Worm (Caenorhabditis elegans) whole organism, L1 larva: Measurements from ENCODE around the gene atgl-1.
A peak's percentile ranks its signal among the peaks of the same experiment; 100 is the strongest.

ENCODE experiments used
- F16B12.6 ChIP-seq: fragments of 150-350 bp; optimal IDR thresholded peaks from 2 replicates; lab custom pipeline; 2014; ENCODE audit warnings: missing biosample characterization, missing genetic modification characterization
- aha-1 ChIP-seq: fragments of 150-350 bp; optimal IDR thresholded peaks from 2 replicates; lab custom pipeline; 2014; ENCODE audit warnings: missing biosample characterization, missing genetic modification characterization
- ama-1 ChIP-seq: fragments of 150-350 bp; optimal IDR thresholded peaks from 2 replicates; lab custom pipeline; 2014
- blmp-1 ChIP-seq: fragments of 150-350 bp; optimal IDR thresholded peaks from 2 replicates; lab custom pipeline; 2014; ENCODE audit warnings: missing biosample characterization, missing genetic modification characterization
- ceh-82 ChIP-seq, 3 experiments: fragments of 150-350 bp in 1 of 3; sonication (generic microtip) in 2 of 3; optimal IDR thresholded peaks; 2 replicates each; lab custom pipeline; 2014 to 2017; ENCODE audit warnings: missing biosample characterization in 3 of 3, missing genetic modification characterization in 3 of 3
- ceh-90 ChIP-seq: sonication (generic microtip); optimal IDR thresholded peaks from 2 replicates; lab custom pipeline; 2016; ENCODE audit warnings: missing genetic modification characterization, missing compliant biosample characterization
- dpl-1 ChIP-seq, 3 experiments: fragments of 150-350 bp in 2 of 3; sonication (generic microtip) in 1 of 3; optimal IDR thresholded peaks; 2 replicates each; lab custom pipeline; 2014 to 2017; ENCODE audit warnings: missing biosample characterization in 3 of 3, missing genetic modification characterization in 3 of 3, missing genetic modification reagents in 3 of 3
- dsc-1 ChIP-seq: sonication (generic microtip); optimal IDR thresholded peaks from 2 replicates; lab custom pipeline; 2016; ENCODE audit warnings: mild to moderate bottlenecking, missing genetic modification characterization, missing compliant biosample characterization
- efl-1 ChIP-seq, 4 experiments: fragments of 150-350 bp; optimal IDR thresholded peaks in 3 of 4; peaks in 1 of 4; 1 replicate in 1 of 4; 2 replicates in 3 of 4; lab custom pipeline; 2014; ENCODE audit warnings: missing biosample characterization in 2 of 4, missing genetic modification characterization in 2 of 4, missing genetic modification reagents in 2 of 4
- efl-3 ChIP-seq: fragments of 200-800 bp; sonication (Bioruptor generic); optimal IDR thresholded peaks from 2 replicates; lab custom pipeline; 2018; ENCODE audit warnings: mild to moderate bottlenecking, missing genetic modification characterization, missing compliant biosample characterization
- elt-3 ChIP-seq, 6 experiments: fragments of 150-350 bp in 1 of 6; sonication (generic microtip); optimal IDR thresholded peaks; 2 replicates each; lab custom pipeline; 2017 to 2018; ENCODE audit warnings: missing biosample characterization in 6 of 6, missing genetic modification characterization in 6 of 6, inconsistent platforms in 1 of 6
- fkh-4 ChIP-seq: sonication (generic microtip); optimal IDR thresholded peaks from 2 replicates; lab custom pipeline; 2016; ENCODE audit warnings: missing compliant biosample characterization, missing genetic modification characterization, borderline replicate concordance
- fkh-8 ChIP-seq: sonication (generic microtip); optimal IDR thresholded peaks from 2 replicates; lab custom pipeline; 2016; ENCODE audit warnings: mild to moderate bottlenecking, missing genetic modification characterization, missing compliant biosample characterization
- fos-1 ChIP-seq: fragments of 150-350 bp; optimal IDR thresholded peaks from 2 replicates; lab custom pipeline; 2014; ENCODE audit warnings: missing biosample characterization, missing genetic modification characterization
- grh-1 ChIP-seq: fragments of 200-800 bp; sonication (Bioruptor generic); IDR thresholded peaks from 2 replicates; pipeline ENCODE4 v1.3.6; 2022; ENCODE audit warnings: missing genetic modification reagents, missing genetic modification characterization, missing compliant biosample characterization
- hpl-2 ChIP-seq: fragments of 150-350 bp; optimal IDR thresholded peaks from 2 replicates; lab custom pipeline; 2014; ENCODE audit warnings: missing biosample characterization, missing genetic modification reagents, missing genetic modification characterization
- irx-1 ChIP-seq: sonication (generic microtip); optimal IDR thresholded peaks from 2 replicates; lab custom pipeline; 2016; ENCODE audit warnings: missing genetic modification characterization, missing compliant biosample characterization
- isw-1 ChIP-seq: fragments of 200-800 bp; sonication (Bioruptor generic); IDR thresholded peaks from 2 replicates; pipeline ENCODE4 v1.3.6; 2022; ENCODE audit warnings: missing genetic modification characterization, missing compliant biosample characterization
- jun-1 ChIP-seq: fragments of 150-350 bp; optimal IDR thresholded peaks from 2 replicates; lab custom pipeline; 2014; ENCODE audit warnings: missing biosample characterization, missing genetic modification reagents, missing genetic modification characterization
- lin-13 ChIP-seq: fragments of 150-350 bp; optimal IDR thresholded peaks from 2 replicates; lab custom pipeline; 2014; ENCODE audit warnings: missing biosample characterization, missing genetic modification reagents, missing genetic modification characterization
- lin-15B ChIP-seq: fragments of 150-350 bp; sonication (generic microtip); optimal IDR thresholded peaks from 3 replicates; lab custom pipeline; 2014; ENCODE audit warnings: missing biosample characterization, missing genetic modification characterization
- lin-35 ChIP-seq, 2 experiments: fragments of 150-350 bp; optimal IDR thresholded peaks; 2 replicates each; lab custom pipeline; 2014; ENCODE audit warnings: missing biosample characterization in 2 of 2, missing genetic modification characterization in 2 of 2, missing genetic modification reagents in 2 of 2
- lin-39 ChIP-seq: fragments of 150-350 bp; optimal IDR thresholded peaks from 2 replicates; lab custom pipeline; 2014; ENCODE audit warnings: missing biosample characterization, missing genetic modification reagents, missing genetic modification characterization
- lir-3 ChIP-seq: sonication (generic microtip); optimal IDR thresholded peaks from 2 replicates; lab custom pipeline; 2016; ENCODE audit warnings: mild to moderate bottlenecking, missing genetic modification characterization, moderate library complexity, missing compliant biosample characterization; ENCODE audit not compliant: poor library complexity
- lsy-2 ChIP-seq, 2 experiments: fragments of 150-350 bp; optimal IDR thresholded peaks; 2 replicates each; lab custom pipeline; 2014; ENCODE audit warnings: missing biosample characterization in 2 of 2, missing genetic modification characterization in 2 of 2
- mab-9 ChIP-seq: fragments of 200-800 bp; sonication (Bioruptor generic); IDR thresholded peaks from 2 replicates; pipeline ENCODE4 v1.3.6; 2022; ENCODE audit warnings: missing genetic modification reagents, missing genetic modification characterization, missing compliant biosample characterization
- mdl-1 ChIP-seq, 2 experiments: fragments of 150-350 bp; optimal IDR thresholded peaks; 2 replicates each; lab custom pipeline; 2014 to 2017; ENCODE audit warnings: missing biosample characterization in 2 of 2, missing genetic modification characterization in 2 of 2, inconsistent platforms in 1 of 2
- mep-1 ChIP-seq: fragments of 150-350 bp; optimal IDR thresholded peaks from 2 replicates; lab custom pipeline; 2014; ENCODE audit warnings: missing biosample characterization, missing genetic modification characterization
- nhr-11 ChIP-seq: fragments of 150-350 bp; optimal IDR thresholded peaks from 2 replicates; lab custom pipeline; 2014; ENCODE audit warnings: missing biosample characterization, missing genetic modification characterization
- nhr-12 ChIP-seq: sonication (generic microtip); optimal IDR thresholded peaks from 2 replicates; lab custom pipeline; 2017; ENCODE audit warnings: missing biosample characterization, missing genetic modification characterization
- nhr-19 ChIP-seq: fragments of 200-800 bp; sonication (Bioruptor generic); conservative IDR thresholded peaks from 2 replicates; pipeline ENCODE4 v1.3.6; 2022; ENCODE audit warnings: missing genetic modification characterization, missing compliant biosample characterization
- nhr-20 ChIP-seq: sonication (generic microtip); optimal IDR thresholded peaks from 2 replicates; lab custom pipeline; 2016; ENCODE audit warnings: mild to moderate bottlenecking, missing genetic modification characterization, missing compliant biosample characterization
- nhr-47 ChIP-seq: sonication (generic microtip); optimal IDR thresholded peaks from 2 replicates; lab custom pipeline; 2016; ENCODE audit warnings: mild to moderate bottlenecking, missing genetic modification characterization, moderate library complexity, missing compliant biosample characterization
- nhr-71 ChIP-seq: sonication (generic microtip); optimal IDR thresholded peaks from 2 replicates; lab custom pipeline; 2016; ENCODE audit warnings: mild to moderate bottlenecking, missing genetic modification characterization, moderate library complexity, missing compliant biosample characterization
- nhr-77 ChIP-seq: fragments of 150-350 bp; optimal IDR thresholded peaks from 2 replicates; lab custom pipeline; 2014; ENCODE audit warnings: missing biosample characterization, missing genetic modification characterization
- nhr-84 ChIP-seq: sonication (generic microtip); optimal IDR thresholded peaks from 2 replicates; lab custom pipeline; 2017; ENCODE audit warnings: missing biosample characterization, missing genetic modification characterization
- nhr-85 ChIP-seq: sonication (generic microtip); peaks from one replicate; lab custom pipeline; 2016; ENCODE audit warnings: missing genetic modification characterization, inconsistent platforms, missing compliant biosample characterization
- nhr-90 ChIP-seq: sonication (generic microtip); optimal IDR thresholded peaks from 2 replicates; lab custom pipeline; 2016; ENCODE audit warnings: mild to moderate bottlenecking, missing genetic modification characterization, missing compliant biosample characterization; ENCODE audit not compliant: poor library complexity
- pax-3 ChIP-seq: fragments of 200-800 bp; sonication (Bioruptor generic); optimal IDR thresholded peaks from 2 replicates; lab custom pipeline; 2018; ENCODE audit warnings: mild to moderate bottlenecking, missing genetic modification characterization, moderate library complexity, missing compliant biosample characterization
- pqm-1 ChIP-seq: sonication (generic microtip); optimal IDR thresholded peaks from 3 replicates; lab custom pipeline; 2017; ENCODE audit warnings: missing biosample characterization, missing genetic modification characterization
- rnt-1 ChIP-seq: sonication (generic microtip); optimal IDR thresholded peaks from 2 replicates; lab custom pipeline; 2016; ENCODE audit warnings: mild to moderate bottlenecking, missing genetic modification characterization, moderate library complexity, missing compliant biosample characterization
- skn-1 ChIP-seq: fragments of 150-350 bp; optimal IDR thresholded peaks from 2 replicates; lab custom pipeline; 2014; ENCODE audit warnings: missing biosample characterization, missing genetic modification characterization
- snpc-4 ChIP-seq: fragments of 150-350 bp; optimal IDR thresholded peaks from 2 replicates; lab custom pipeline; 2014; ENCODE audit warnings: missing biosample characterization, missing genetic modification characterization
- snu-23 ChIP-seq: sonication (generic microtip); optimal IDR thresholded peaks from 2 replicates; lab custom pipeline; 2016; ENCODE audit warnings: missing genetic modification characterization, missing compliant biosample characterization
- sptf-1 ChIP-seq: fragments of 150-350 bp; optimal IDR thresholded peaks from 2 replicates; lab custom pipeline; 2014; ENCODE audit warnings: missing biosample characterization, missing genetic modification characterization
- tbx-2 ChIP-seq: sonication (generic microtip); optimal IDR thresholded peaks from 2 replicates; lab custom pipeline; 2016; ENCODE audit warnings: missing genetic modification characterization, missing compliant biosample characterization
- unc-130 ChIP-seq: fragments of 150-350 bp; optimal IDR thresholded peaks from 2 replicates; lab custom pipeline; 2017; ENCODE audit warnings: missing biosample characterization, missing genetic modification characterization, inconsistent platforms
- unc-30 ChIP-seq: sonication (generic microtip); optimal IDR thresholded peaks from 2 replicates; lab custom pipeline; 2017; ENCODE audit warnings: missing biosample characterization, missing genetic modification characterization
- unc-62 ChIP-seq: fragments of 150-350 bp; optimal IDR thresholded peaks from 2 replicates; lab custom pipeline; 2014; ENCODE audit warnings: missing biosample characterization, missing genetic modification reagents, missing genetic modification characterization
- unc-86 ChIP-seq: sonication (generic microtip); optimal IDR thresholded peaks from 2 replicates; lab custom pipeline; 2016; ENCODE audit warnings: missing genetic modification characterization, missing compliant biosample characterization
- unc-98 ChIP-seq: fragments of 200-800 bp; sonication (Bioruptor generic); IDR thresholded peaks from 2 replicates; pipeline ENCODE4 v1.3.6; 2022; ENCODE audit warnings: missing genetic modification characterization, missing compliant biosample characterization
- xbp-1 ChIP-seq: sonication (generic microtip); optimal IDR thresholded peaks from 2 replicates; lab custom pipeline; 2016; ENCODE audit warnings: missing genetic modification characterization, missing compliant biosample characterization
- ztf-4 ChIP-seq: fragments of 150-350 bp; optimal IDR thresholded peaks from 2 replicates; lab custom pipeline; 2014; ENCODE audit warnings: missing biosample characterization, missing genetic modification characterization

atgl-1 gene

DNA sequence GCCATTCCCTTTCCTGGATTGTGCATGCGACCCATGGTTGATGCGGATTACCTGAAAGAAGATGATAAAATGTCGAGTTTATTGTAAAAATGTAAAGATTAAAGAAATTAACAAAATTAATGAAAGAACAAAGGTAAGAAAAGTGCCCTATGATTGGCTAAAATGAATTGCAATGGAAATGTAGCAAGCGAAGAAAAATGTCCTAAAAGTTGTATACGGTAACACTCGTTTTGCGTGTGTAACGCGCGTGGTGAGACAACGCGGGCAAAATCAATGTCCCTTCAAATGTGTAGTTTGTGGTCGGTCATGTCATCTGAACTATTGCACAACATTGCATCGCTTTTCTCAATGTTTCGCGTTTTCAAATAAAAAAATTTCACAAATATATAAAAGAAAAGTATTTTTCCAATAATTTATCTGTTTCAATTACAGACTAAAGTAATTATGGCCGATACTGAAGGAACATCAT lies 44.3 kb downstream of the atgl-1 start, which contains the start of the genes rps-13 and nfx-1:
TSS of gene rps-13 (minus strand) at position 51 of the 469 bp plus-strand sequence.
TSS of gene nfx-1 (plus strand) at position 433 of the 469 bp plus-strand sequence.
- TF ChIP-seq lir-3 (tag; lab: Kevin White, UChicago) (peak; percentile 65), skn-1 (peak; percentile 92), nhr-47 (tag; lab: Kevin White, UChicago) (peak; percentile 81), xbp-1 (tag; lab: Kevin White, UChicago) (peak; percentile 71), pqm-1 (peak; percentile 6), nhr-84 (tag; lab: Kevin White, UChicago) (no peak), dpl-1 (GFP tag; optimal IDR thresholded peaks at IDR 0.05; lab: Kevin White, UChicago) (peak; percentile 70 to 82 (median 77)), efl-1 (optimal IDR thresholded peaks at IDR 0.05; lab: Kevin White, UChicago) (peak; percentile 83 to 90), efl-1 (GFP tag; optimal IDR thresholded peaks at IDR 0.05 in 1 of 2; lab: Kevin White, UChicago) (peak; percentile 76 to 97), ztf-4 (tag; lab: Kevin White, UChicago) (peak; percentile 74), grh-1 (GFP tag; lab: Robert Waterston, UW) (no peak), unc-86 (tag; lab: Kevin White, UChicago) (peak; percentile 58), aha-1 (tag; lab: Kevin White, UChicago) (no peak), rnt-1 (tag; lab: Kevin White, UChicago) (peak; percentile 86), blmp-1 (tag; lab: Kevin White, UChicago) (peak; percentile 63), mdl-1 (tag; optimal IDR thresholded peaks at IDR 0.05; lab: Kevin White, UChicago) (peak in 1 of 2 experiments; percentile 85), snpc-4 (tag; lab: Kevin White, UChicago) (peak; percentile 66), sptf-1 (tag; lab: Kevin White, UChicago) (no peak), unc-30 (tag; lab: Kevin White, UChicago) (no peak), nhr-77 (peak; percentile 56), pax-3 (tag; lab: Kevin White, UChicago) (peak; percentile 50), ama-1 (lab: Kevin White, UChicago) (peak; percentile 46), mab-9 (GFP tag; lab: Robert Waterston, UW) (no peak), irx-1 (peak; percentile 58), fos-1 (tag; lab: Kevin White, UChicago) (peak; percentile 80), nhr-71 (tag; lab: Kevin White, UChicago) (peak; percentile 87), nhr-90 (peak; percentile 66), hpl-2 (GFP tag; lab: Kevin White, UChicago) (peak; percentile 1), F16B12.6 (tag; lab: Kevin White, UChicago) (peak; percentile 76), jun-1 (peak; percentile 62), mep-1 (peak; percentile 78), nhr-11 (tag; lab: Kevin White, UChicago) (peak; percentile 53), lin-35 (GFP tag; optimal IDR thresholded peaks at IDR 0.05; lab: Kevin White, UChicago) (peak; percentile 85 to 91), isw-1 (peak; percentile 83), ceh-90 (peak; percentile 4), fkh-8 (tag; lab: Kevin White, UChicago) (peak; percentile 62), nhr-19 (GFP tag; lab: Robert Waterston, UW) (peak; percentile 84), lsy-2 (tag; optimal IDR thresholded peaks at IDR 0.05; lab: Kevin White, UChicago) (peak; percentile 98 to 99), snu-23 (peak; percentile 87), unc-130 (tag; lab: Kevin White, UChicago) (peak; percentile 94), unc-62 (no peak), nhr-85 (peak; percentile 89), lin-15B (tag; lab: Kevin White, UChicago) (peak; percentile 55), ceh-82 (tag; optimal IDR thresholded peaks at IDR 0.05; lab: Kevin White, UChicago) (peak; percentile 66 to 90 (median 79)), lin-13 (GFP tag; lab: Kevin White, UChicago) (peak; percentile 86), tbx-2 (tag; lab: Kevin White, UChicago) (peak; percentile 70), unc-98 (GFP tag; lab: Robert Waterston, UW) (no peak), elt-3 (tag; optimal IDR thresholded peaks at IDR 0.05; lab: Kevin White, UChicago) (peak in 2 of 6 experiments; percentile 43 to 63), nhr-12 (tag; lab: Kevin White, UChicago) (no peak), fkh-4 (no peak), efl-3 (GFP tag; lab: Kevin White, UChicago) (no peak), dsc-1 (peak; percentile 61), lin-39 (no peak), nhr-20 (tag; lab: Kevin White, UChicago) (peak; percentile 86)
